Worm (Caenorhabditis elegans): Measurements from ENCODE around the gene paqr-1.

DNA sequence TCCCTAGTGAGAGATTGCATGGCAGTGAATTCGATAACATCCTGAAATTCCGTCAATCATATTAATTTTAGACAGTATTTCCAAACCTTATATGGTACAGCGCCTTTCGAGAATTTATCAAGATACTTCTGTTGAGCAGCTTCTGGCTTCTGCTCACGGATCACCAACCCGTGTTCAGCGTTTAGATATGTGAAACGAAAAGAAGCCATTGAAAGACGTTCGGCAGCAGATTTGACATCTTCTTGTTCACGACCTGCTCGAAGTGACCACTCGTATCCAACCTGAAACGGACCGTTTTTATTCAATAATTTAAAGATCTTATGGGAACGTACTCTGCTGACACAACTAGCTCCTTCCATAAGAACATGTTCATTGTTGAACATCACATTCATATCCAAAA, 26.4 kb upstream of the paqr-1 start:
- TF ChIP-seq sptf-1 (tag; optimal IDR thresholded peaks at IDR 0.05) (no peak), lsy-2 (tag; optimal IDR thresholded peaks at IDR 0.05) (no peak), snpc-4 (tag; optimal IDR thresholded peaks at IDR 0.05) (no peak), ztf-11 (tag; optimal IDR thresholded peaks at IDR 0.05) (no peak), nhr-237 (tag; optimal IDR thresholded peaks at IDR 0.05) (no peak), nhr-12 (tag; optimal IDR thresholded peaks at IDR 0.05) (no peak), nhr-76 (tag; optimal IDR thresholded peaks at IDR 0.05) (no peak), hlh-1 (tag; optimal IDR thresholded peaks at IDR 0.05) (no peak), unc-62 (GFP tag; optimal IDR thresholded peaks at IDR 0.05) (no peak), ceh-83 (GFP tag; optimal IDR thresholded peaks at IDR 0.05) (no peak), pha-4 (tag; optimal IDR thresholded peaks at IDR 0.05) (no peak), ces-1 (GFP tag; optimal IDR thresholded peaks at IDR 0.05) (no peak), drap-1 (GFP tag; optimal IDR thresholded peaks at IDR 0.05) (no peak)

Data from whole organism, mixed stage, embryonic.